Fruit fly (Drosophila melanogaster) whole organism, embryonic: Measurements from ENCODE around the gene CG13392.

Experiments used
- Ada2b ChIP-seq: fragments of 200-800 bp; sonication (Bioruptor generic); IDR thresholded peaks from 2 replicates; pipeline ENCODE4 v1.3.6; 2022; ENCODE audit warnings: missing biosample characterization, missing genetic modification characterization
- CG10267 ChIP-seq: fragments of 200-800 bp; sonication (Bioruptor generic); optimal IDR thresholded peaks from 2 replicates; lab custom pipeline; 2018; ENCODE audit warnings: missing biosample characterization, mild to moderate bottlenecking, missing genetic modification characterization, moderate library complexity
- CG10979 ChIP-seq: fragments of 200-800 bp; sonication (Bioruptor generic); optimal IDR thresholded peaks from 2 replicates; lab custom pipeline; 2018; ENCODE audit warnings: missing biosample characterization, mild to moderate bottlenecking, missing genetic modification characterization, moderate library complexity
- CG12219 ChIP-seq: fragments of 200-800 bp; sonication (Bioruptor generic); optimal IDR thresholded peaks from 3 replicates; lab custom pipeline; 2018; ENCODE audit warnings: missing biosample characterization, mild to moderate bottlenecking, missing genetic modification characterization
- CG13424 ChIP-seq: fragments of 200-800 bp; sonication (Bioruptor generic); optimal IDR thresholded peaks from 2 replicates; lab custom pipeline; 2019; ENCODE audit warnings: missing biosample characterization, mild to moderate bottlenecking, missing genetic modification characterization, moderate library complexity
- CG14710 ChIP-seq: fragments of 200-800 bp; sonication (Bioruptor generic); optimal IDR thresholded peaks from 3 replicates; lab custom pipeline; 2019; ENCODE audit warnings: missing biosample characterization, mild to moderate bottlenecking, missing genetic modification characterization, moderate library complexity
- CG1529 ChIP-seq: fragments of 200-800 bp; sonication (Bioruptor generic); optimal IDR thresholded peaks from 3 replicates; lab custom pipeline; 2018; ENCODE audit warnings: missing biosample characterization, missing genetic modification characterization
- CG17361 ChIP-seq: fragments of 200-800 bp; sonication (Bioruptor generic); IDR thresholded peaks from 3 replicates; pipeline ENCODE4 v1.3.6; 2022; ENCODE audit warnings: missing biosample characterization, missing genetic modification characterization
- CG17912 ChIP-seq: fragments of 200-800 bp; sonication (Bioruptor generic); optimal IDR thresholded peaks from 2 replicates; lab custom pipeline; 2018; ENCODE audit warnings: missing biosample characterization, mild to moderate bottlenecking, missing genetic modification characterization
- CG2678 ChIP-seq: fragments of 200-800 bp; sonication (Bioruptor generic); optimal IDR thresholded peaks from 3 replicates; lab custom pipeline; 2019; ENCODE audit warnings: missing biosample characterization, mild to moderate bottlenecking, missing genetic modification characterization, moderate library complexity
- CG34376 ChIP-seq: fragments of 200-800 bp; sonication (Bioruptor generic); optimal IDR thresholded peaks from 2 replicates; lab custom pipeline; 2018; ENCODE audit warnings: missing biosample characterization, mild to moderate bottlenecking, missing genetic modification characterization
- CG3847 ChIP-seq: fragments of 200-800 bp; sonication (Bioruptor generic); IDR thresholded peaks from 2 replicates; pipeline ENCODE4 v1.3.6; 2022; ENCODE audit warnings: missing biosample characterization, missing genetic modification characterization
- CG4617 ChIP-seq: fragments of 200-800 bp; sonication (Bioruptor generic); optimal IDR thresholded peaks from 3 replicates; lab custom pipeline; 2016; ENCODE audit warnings: missing biosample characterization, missing genetic modification characterization, borderline replicate concordance
- CG5953 ChIP-seq: fragments of 200-800 bp; sonication (Bioruptor generic); IDR thresholded peaks from 2 replicates; pipeline ENCODE4 v1.3.6; 2022; ENCODE audit warnings: missing biosample characterization, missing genetic modification characterization
- CG6689 ChIP-seq: fragments of 200-800 bp; sonication (Bioruptor generic); IDR thresholded peaks from 2 replicates; pipeline ENCODE4 v1.3.6; 2022; ENCODE audit warnings: missing biosample characterization, missing genetic modification characterization
- CG9215 ChIP-seq: fragments of 200-800 bp; sonication (Bioruptor generic); IDR thresholded peaks from 2 replicates; pipeline ENCODE4 v1.3.6; 2022; ENCODE audit warnings: missing biosample characterization, missing genetic modification characterization
- CG9437 ChIP-seq: fragments of 200-800 bp; sonication (Bioruptor generic); optimal IDR thresholded peaks from 2 replicates; lab custom pipeline; 2018; ENCODE audit warnings: missing biosample characterization, mild to moderate bottlenecking, missing genetic modification characterization
- CG9932 ChIP-seq: fragments of 200-800 bp; sonication (Bioruptor generic); IDR thresholded peaks from 2 replicates; pipeline ENCODE4 v1.3.6; 2022; ENCODE audit warnings: missing biosample characterization, missing genetic modification characterization
- D19A ChIP-seq: fragments of 200-800 bp; optimal IDR thresholded peaks from 3 replicates; lab custom pipeline; 2019; ENCODE audit warnings: missing biosample characterization, mild to moderate bottlenecking, missing genetic modification characterization, moderate library complexity
- Doc3 ChIP-seq: fragments of 200-800 bp; sonication (Bioruptor generic); IDR thresholded peaks from 3 replicates; pipeline ENCODE4 v1.3.6; 2022; ENCODE audit warnings: missing biosample characterization, missing genetic modification characterization; ENCODE audit not compliant: partially characterized antibody
- E2f2 ChIP-seq: fragments of 200-800 bp; sonication (Bioruptor generic); IDR thresholded peaks from 2 replicates; pipeline ENCODE4 v1.3.6; 2022; ENCODE audit warnings: missing biosample characterization, missing genetic modification characterization
- HHEX ChIP-seq: fragments of 200-800 bp; sonication (Bioruptor generic); optimal IDR thresholded peaks from 3 replicates; lab custom pipeline; 2017; ENCODE audit warnings: missing biosample characterization, mild to moderate bottlenecking, missing genetic modification characterization, missing genetic modification reagents
- HLHmδ ChIP-seq: fragments of 200-800 bp; sonication (Bioruptor generic); optimal IDR thresholded peaks from 2 replicates; lab custom pipeline; 2018; ENCODE audit warnings: missing biosample characterization, mild to moderate bottlenecking, missing genetic modification characterization, moderate library complexity
- Kr ChIP-seq: fragments of 200-800 bp; sonication (Bioruptor generic); optimal IDR thresholded peaks from 2 replicates; lab custom pipeline; 2017; ENCODE audit warnings: missing biosample characterization, mild to moderate bottlenecking, missing genetic modification characterization
- Lhr ChIP-seq: fragments of 200-800 bp; sonication (Bioruptor generic); optimal IDR thresholded peaks from 3 replicates; lab custom pipeline; 2017; ENCODE audit warnings: mild to moderate bottlenecking, missing biosample characterization, missing genetic modification reagents, missing genetic modification characterization
- MESR4 ChIP-seq: fragments of 200-800 bp; sonication (Bioruptor generic); optimal IDR thresholded peaks from 2 replicates; lab custom pipeline; 2018; ENCODE audit warnings: missing biosample characterization, mild to moderate bottlenecking, missing genetic modification characterization, moderate library complexity
- Meics ChIP-seq: fragments of 200-800 bp; sonication (Bioruptor generic); optimal IDR thresholded peaks from 2 replicates; lab custom pipeline; 2017; ENCODE audit warnings: missing biosample characterization, mild to moderate bottlenecking, missing genetic modification characterization
- Ptx1 ChIP-seq: fragments of 200-800 bp; sonication (Bioruptor generic); IDR thresholded peaks from 2 replicates; pipeline ENCODE4 v1.3.6; 2022; ENCODE audit warnings: missing biosample characterization, missing genetic modification characterization
- Sin3A ChIP-seq: fragments of >200 bp; optimal IDR thresholded peaks from 2 replicates; lab custom pipeline; 2018
- Six4 ChIP-seq: fragments of 200-800 bp; sonication (Bioruptor generic); optimal IDR thresholded peaks from 2 replicates; lab custom pipeline; 2016; ENCODE audit warnings: missing biosample characterization, missing genetic modification characterization
- Ssrp ChIP-seq: fragments of 200-800 bp; sonication (Bioruptor generic); optimal IDR thresholded peaks from 2 replicates; lab custom pipeline; 2018; ENCODE audit warnings: missing biosample characterization, mild to moderate bottlenecking, missing genetic modification characterization, moderate library complexity
- Tbp ChIP-seq: fragments of >200 bp; optimal IDR thresholded peaks from 2 replicates; lab custom pipeline; 2018; ENCODE audit warnings: missing biosample characterization, missing genetic modification characterization
- Xbp1 ChIP-seq: fragments of 200-800 bp; sonication (Bioruptor generic); optimal IDR thresholded peaks from 3 replicates; lab custom pipeline; 2016; ENCODE audit warnings: missing biosample characterization, mild to moderate bottlenecking, missing genetic modification characterization
- YL-1 ChIP-seq: fragments of 200-800 bp; sonication (Bioruptor generic); optimal IDR thresholded peaks from 3 replicates; lab custom pipeline; 2017; ENCODE audit warnings: missing biosample characterization, mild to moderate bottlenecking, missing genetic modification characterization
- bowl ChIP-seq: fragments of 200-800 bp; sonication (Bioruptor generic); IDR thresholded peaks from 2 replicates; pipeline ENCODE4 v1.3.6; 2022; ENCODE audit warnings: missing biosample characterization, missing genetic modification characterization
- chn ChIP-seq: fragments of 200-800 bp; sonication (Bioruptor generic); optimal IDR thresholded peaks from 2 replicates; lab custom pipeline; 2016; ENCODE audit warnings: missing biosample characterization, missing genetic modification characterization
- crol ChIP-seq: fragments of 200-800 bp; sonication (Bioruptor generic); IDR thresholded peaks from 2 replicates; pipeline ENCODE4 v1.3.6; 2022; ENCODE audit warnings: missing biosample characterization, missing genetic modification characterization
- fd96Cb ChIP-seq: fragments of 200-800 bp; sonication (Bioruptor generic); optimal IDR thresholded peaks from 2 replicates; lab custom pipeline; 2018; ENCODE audit warnings: missing biosample characterization, mild to moderate bottlenecking, missing genetic modification characterization, moderate library complexity
- gem ChIP-seq: fragments of 200-800 bp; sonication (Bioruptor generic); optimal IDR thresholded peaks from 2 replicates; lab custom pipeline; 2019; ENCODE audit warnings: missing biosample characterization, mild to moderate bottlenecking, missing genetic modification characterization, moderate library complexity
- grn ChIP-seq: fragments of 200-800 bp; sonication (Bioruptor generic); optimal IDR thresholded peaks from 3 replicates; lab custom pipeline; 2017; ENCODE audit warnings: missing biosample characterization, missing genetic modification characterization
- her ChIP-seq: fragments of 200-800 bp; sonication (Bioruptor generic); optimal IDR thresholded peaks from 2 replicates; lab custom pipeline; 2016; ENCODE audit warnings: missing biosample characterization, missing genetic modification characterization
- klu ChIP-seq: fragments of 200-800 bp; sonication (Bioruptor generic); IDR thresholded peaks from 2 replicates; pipeline ENCODE4 v1.3.6; 2022; ENCODE audit warnings: missing biosample characterization, missing genetic modification characterization
- maf-S ChIP-seq: fragments of 200-800 bp; sonication (Bioruptor generic); optimal IDR thresholded peaks from 2 replicates; lab custom pipeline; 2016; ENCODE audit warnings: missing biosample characterization, missing genetic modification characterization
- otp ChIP-seq: fragments of 200-800 bp; sonication (Bioruptor generic); IDR thresholded peaks from 3 replicates; pipeline ENCODE4, ENCODE4 v1.3.6; 2022; ENCODE audit warnings: missing biosample characterization, missing genetic modification characterization
- phol ChIP-seq: fragments of 200-800 bp; sonication (Bioruptor generic); optimal IDR thresholded peaks from 3 replicates; lab custom pipeline; 2018; ENCODE audit warnings: missing biosample characterization, mild to moderate bottlenecking, missing genetic modification characterization, moderate library complexity
- rib ChIP-seq: fragments of 200-800 bp; sonication (Bioruptor generic); IDR thresholded peaks from 2 replicates; pipeline ENCODE4 v1.3.6; 2022; ENCODE audit warnings: missing biosample characterization, missing genetic modification characterization
- sd ChIP-seq: fragments of 200-800 bp; sonication (Bioruptor generic); optimal IDR thresholded peaks from 3 replicates; lab custom pipeline; 2018; ENCODE audit warnings: missing biosample characterization, mild to moderate bottlenecking, missing genetic modification characterization, moderate library complexity
- tio ChIP-seq: fragments of 200-800 bp; sonication (Bioruptor generic); optimal IDR thresholded peaks from 2 replicates; lab custom pipeline; 2017; ENCODE audit warnings: missing biosample characterization, missing genetic modification characterization, inconsistent platforms

The CG13392 gene

DNA sequence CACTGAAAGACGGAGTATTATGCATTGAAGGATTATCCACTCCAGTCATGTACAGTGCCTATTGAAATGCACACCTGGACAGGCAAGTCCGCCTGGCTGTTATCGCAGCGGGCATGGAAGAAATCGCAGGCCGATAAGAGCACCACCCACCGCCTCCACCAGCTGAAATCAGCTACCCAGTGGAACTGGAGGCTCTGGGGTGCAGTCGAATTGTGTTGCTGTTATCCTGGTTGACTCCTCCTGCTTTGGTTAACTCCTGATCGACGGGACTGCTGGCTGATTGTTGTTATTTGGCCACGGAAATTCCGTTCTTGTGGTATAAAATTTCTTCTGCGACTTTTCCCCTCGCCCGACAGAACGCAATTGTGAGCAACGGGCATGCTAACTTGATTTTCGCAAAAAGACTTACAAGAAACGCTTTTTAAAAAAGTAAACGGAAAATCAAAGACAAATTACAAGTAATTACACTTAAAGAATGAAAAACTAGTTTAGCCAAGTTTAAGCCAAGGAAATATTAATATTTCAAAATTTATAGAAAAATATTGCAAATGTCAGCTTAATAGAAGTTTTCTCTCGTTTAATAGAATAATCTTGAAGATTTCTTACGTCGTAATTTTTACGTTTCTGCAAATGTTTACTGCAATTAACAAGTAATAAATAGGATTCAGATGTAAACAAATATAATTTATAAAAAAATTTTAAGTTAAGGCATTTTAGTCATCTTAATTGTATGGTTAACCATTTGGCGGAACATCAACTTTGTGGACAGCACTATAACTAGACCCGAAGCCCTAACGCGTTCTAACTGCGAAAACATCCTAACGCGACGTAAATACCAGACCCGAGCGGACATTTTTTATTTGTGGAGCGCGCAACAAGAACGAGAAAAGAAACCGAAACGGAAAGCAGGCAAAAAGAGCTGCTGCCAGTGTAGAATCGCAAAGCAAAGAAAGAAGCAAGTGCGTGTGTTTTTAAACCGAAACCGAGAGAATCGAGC is 32.6 kb upstream of the CG13392 start, which contains the start of the genes CG13398 and Akap200 (continued):
- peak; percentile 26 for TF ChIP-seq sd
- peak; percentile 57 for TF ChIP-seq CG9437 (GFP tag; lab: Kevin White, UChicago)
- peak; percentile 50 for TF ChIP-seq chn (GFP tag; lab: Kevin White, UChicago)
- TF ChIP-seq HHEX = peak; percentile 2
- TF ChIP-seq CG1529 = no peak
- peak; percentile 21 for TF ChIP-seq Six4 (GFP tag; lab: Kevin White, UChicago)
- TF ChIP-seq YL-1 (GFP tag; lab: Kevin White, UChicago) = peak; percentile 17
- TF ChIP-seq CG2678 = no peak
- TF ChIP-seq her = peak; percentile 99
- TF ChIP-seq CG17912 = peak; percentile 24
- peak; percentile 67 for TF ChIP-seq HLHmδ (GFP tag; lab: Kevin White, UChicago)
- TF ChIP-seq MESR4 (GFP tag; lab: Kevin White, UChicago) = peak; percentile 92
- TF ChIP-seq CG14710 (tag; lab: Kevin White, UChicago) = peak; percentile 66
- peak; percentile 24 for TF ChIP-seq grn (GFP tag; lab: Kevin White, UChicago)
- TF ChIP-seq gem (tag; lab: Kevin White, UChicago) = no peak
- peak; percentile 12 for TF ChIP-seq Kr (GFP tag; lab: Kevin White, UChicago)
- peak; percentile 46 for TF ChIP-seq CG13424 (tag; lab: Kevin White, UChicago)
- TF ChIP-seq CG3847 = peak; percentile 66
- peak; percentile 3 for TF ChIP-seq Meics (GFP tag; lab: Kevin White, UChicago)
- TF ChIP-seq E2f2 (GFP tag; lab: Robert Waterston, UW) = peak; percentile 45
- 0 out of 2 replicates have a peak, but pooled peaks have one; percentile 30 for TF ChIP-seq CG9215 (GFP tag; lab: Robert Waterston, UW)
- TF ChIP-seq fd96Cb (tag; lab: Kevin White, UChicago) = peak; percentile 36
- TF ChIP-seq Lhr (GFP tag; lab: Kevin White, UChicago) = peak; percentile 8
- TF ChIP-seq CG6689 (GFP tag; lab: Robert Waterston, UW) = 0 out of 2 replicates have a peak, but pooled peaks have one; percentile 35
- no peak for TF ChIP-seq Doc3
- no peak for TF ChIP-seq bowl
- TF ChIP-seq CG34376 (GFP tag; lab: Kevin White, UChicago) = no peak
- peak; percentile 46 for TF ChIP-seq Sin3A
- TF ChIP-seq CG17361 = peak; percentile 76
- 0 out of 2 replicates have a peak, but pooled peaks have one; percentile 32 for TF ChIP-seq Ptx1 (GFP tag; lab: Robert Waterston, UW)
- peak; percentile 72 for TF ChIP-seq CG4617 (GFP tag; lab: Kevin White, UChicago)
- peak; percentile 90 for TF ChIP-seq crol (GFP tag; lab: Robert Waterston, UW)
- peak; percentile 94 for TF ChIP-seq phol (tag; lab: Kevin White, UChicago)
- TF ChIP-seq klu (GFP tag; lab: Robert Waterston, UW) = 0 out of 2 replicates have a peak, but pooled peaks have one; percentile 23
- TF ChIP-seq CG10979 (tag; lab: Kevin White, UChicago) = no peak
- TF ChIP-seq CG9932 (GFP tag; lab: Robert Waterston, UW) = peak; percentile 55
- no peak for TF ChIP-seq maf-S (GFP tag; lab: Kevin White, UChicago)
- peak; percentile 79 for TF ChIP-seq Tbp (GFP tag; lab: Kevin White, UChicago)
- TF ChIP-seq rib (GFP tag; lab: Robert Waterston, UW) = no peak
- TF ChIP-seq CG10267 (tag; lab: Kevin White, UChicago) = peak; percentile 47
- no peak for TF ChIP-seq Ada2b (GFP tag; lab: Robert Waterston, UW)
- no peak for TF ChIP-seq otp (GFP tag; lab: Robert Waterston, UW)
- TF ChIP-seq CG5953 (GFP tag; lab: Robert Waterston, UW) = 0 out of 2 replicates have a peak, but pooled peaks have one; percentile 29
- peak; percentile 41 for TF ChIP-seq D19A (tag; lab: Kevin White, UChicago)
- TF ChIP-seq tio = peak; percentile 52
- TF ChIP-seq Ssrp (tag; lab: Kevin White, UChicago) = peak; percentile 37
- peak; percentile 39 for TF ChIP-seq Xbp1 (GFP tag; lab: Kevin White, UChicago)
- no peak for TF ChIP-seq CG12219
